Fruit fly (Drosophila melanogaster): ENCODE results near the gene rod.

DNA sequence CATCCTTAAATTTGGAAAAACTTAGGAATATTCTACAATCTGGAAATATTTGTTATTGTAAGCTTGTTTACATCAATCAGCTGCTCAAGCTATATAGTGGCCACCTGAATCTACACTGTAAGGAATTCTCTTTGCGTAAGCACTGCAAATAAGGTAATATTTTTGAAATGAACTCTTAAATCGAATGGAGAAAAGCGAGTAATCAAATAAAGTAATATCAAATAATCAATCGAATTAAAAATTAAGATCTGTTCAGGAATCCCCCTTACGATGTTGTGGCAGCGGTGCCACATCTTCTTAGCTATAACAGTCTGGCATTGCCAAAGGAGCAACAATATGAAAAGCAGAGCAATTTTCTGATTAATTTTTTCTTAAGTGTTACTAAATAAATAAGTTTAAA, 35.2 kb downstream of the rod start, which contains the start of the genes Mnat9 and CG1792:
- no peak for TF ChIP-seq insv (optimal IDR thresholded peaks at IDR 0.05)
- no peak for TF ChIP-seq h (optimal IDR thresholded peaks at IDR 0.05)
- TF ChIP-seq Myc (optimal IDR thresholded peaks at IDR 0.05), result no peak
- TF ChIP-seq psq (optimal IDR thresholded peaks at IDR 0.05), result no peak
- no peak for TF ChIP-seq Sin3A (optimal IDR thresholded peaks at IDR 0.05)
